Worm (Caenorhabditis elegans) whole organism, mixed stage, embryonic: ENCODE data around the gene T25B2.3.

ENCODE experiments used
- ces-1 ChIP-seq: fragments of 150-350 bp; optimal IDR thresholded peaks from 2 replicates; lab custom pipeline; 2014; ENCODE audit warnings: missing biosample characterization, missing genetic modification reagents, missing genetic modification characterization
- drap-1 ChIP-seq: fragments of 200-800 bp; sonication (Bioruptor generic); optimal IDR thresholded peaks from 3 replicates; lab custom pipeline; 2018; ENCODE audit warnings: mild to moderate bottlenecking, missing genetic modification characterization, missing compliant biosample characterization
- lsy-2 ChIP-seq: fragments of 150-350 bp; optimal IDR thresholded peaks from 2 replicates; lab custom pipeline; 2014; ENCODE audit warnings: missing biosample characterization, missing genetic modification characterization
- mab-5 ChIP-seq: fragments of 150-350 bp; optimal IDR thresholded peaks from 2 replicates; lab custom pipeline; 2014; ENCODE audit warnings: missing biosample characterization, missing genetic modification characterization
- mls-2 ChIP-seq: sonication (generic microtip); optimal IDR thresholded peaks from 2 replicates; lab custom pipeline; 2016; ENCODE audit warnings: mild to moderate bottlenecking, missing genetic modification characterization, moderate library complexity, missing compliant biosample characterization
- nhr-12 ChIP-seq: fragments of 150-350 bp; optimal IDR thresholded peaks from 2 replicates; lab custom pipeline; 2014; ENCODE audit warnings: missing biosample characterization, missing genetic modification characterization
- nhr-76 ChIP-seq: sonication (generic microtip); optimal IDR thresholded peaks from 2 replicates; lab custom pipeline; 2017; ENCODE audit warnings: missing biosample characterization, missing genetic modification characterization
- snpc-4 ChIP-seq: fragments of 150-350 bp; optimal IDR thresholded peaks from 2 replicates; lab custom pipeline; 2014; ENCODE audit warnings: missing biosample characterization, missing genetic modification characterization
- tbx-8 ChIP-seq: fragments of 200-800 bp; sonication (Bioruptor generic); optimal IDR thresholded peaks from 2 replicates; lab custom pipeline; 2018; ENCODE audit warnings: mild to moderate bottlenecking, missing genetic modification characterization, moderate library complexity, missing compliant biosample characterization
- unc-62 ChIP-seq: fragments of 150-350 bp; optimal IDR thresholded peaks from 2 replicates; lab custom pipeline; 2014; ENCODE audit warnings: missing biosample characterization, missing genetic modification reagents, missing genetic modification characterization

DNA sequence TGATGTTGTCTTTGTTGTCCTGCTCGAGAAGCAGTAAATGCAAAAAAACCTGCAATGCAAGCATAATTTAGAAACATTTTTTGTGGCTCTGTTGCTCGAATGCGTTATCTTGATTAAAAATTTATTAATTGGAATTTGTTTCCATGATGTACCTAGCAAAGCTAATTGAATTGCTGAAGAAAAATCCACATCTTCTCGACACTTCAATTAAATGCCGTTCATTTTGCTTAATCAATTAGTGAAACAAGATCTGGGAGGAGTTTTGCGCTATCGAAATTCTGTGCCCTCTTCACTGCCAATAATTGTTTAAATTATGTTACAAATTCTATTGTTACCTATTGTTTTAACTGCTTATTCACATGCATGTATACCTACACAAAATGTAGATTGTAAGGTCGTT is at the start of gene T25B2.3:
- no peak for TF ChIP-seq nhr-76 (tag; lab: Kevin White, UChicago)
- TF ChIP-seq drap-1 (GFP tag; lab: Kevin White, UChicago): no peak
- TF ChIP-seq unc-62 (GFP tag; lab: Kevin White, UChicago): no peak
- TF ChIP-seq ces-1 (GFP tag; lab: Kevin White, UChicago): no peak
- no peak for TF ChIP-seq lsy-2 (tag; lab: Kevin White, UChicago)
- no peak for TF ChIP-seq mab-5 (tag; lab: Kevin White, UChicago)
- no peak for TF ChIP-seq mls-2 (tag; lab: Kevin White, UChicago)
- TF ChIP-seq tbx-8: no peak
- TF ChIP-seq snpc-4: no peak
- no peak for TF ChIP-seq nhr-12 (tag; lab: Kevin White, UChicago)
